Fruit fly (Drosophila melanogaster): ENCODE results near the gene Nepl9.

Nepl9 gene

dm6 chr2L:16877678-16878077 is 40.6 kb upstream of the Nepl9 start:
- TF ChIP-seq fkh (GFP tag; optimal IDR thresholded peaks at IDR 0.05): no peak
- TF ChIP-seq CG34406 (GFP tag; optimal IDR thresholded peaks at IDR 0.05): no peak
- no peak for TF ChIP-seq OdsH (GFP tag; optimal IDR thresholded peaks at IDR 0.05)
- TF ChIP-seq Hr39 (GFP tag; optimal IDR thresholded peaks at IDR 0.05): no peak
- no peak for TF ChIP-seq CG3032 (tag; optimal IDR thresholded peaks at IDR 0.05)

- TF ChIP-seq vri (GFP tag; optimal IDR thresholded peaks at IDR 0.05) (peak; percentile 5), salr (GFP tag; optimal IDR thresholded peaks at IDR 0.05) (peak in 1 of 2 experiments; percentile 6), CG11762 (GFP tag; optimal IDR thresholded peaks at IDR 0.05; ENCODE audit: insufficient read depth) (no peak), CG6854 (GFP tag; optimal IDR thresholded peaks at IDR 0.05) (no peak)
Measured at dm6 chr2L:16876555-16876954, 39.5 kb upstream of the Nepl9 start.

DNA sequence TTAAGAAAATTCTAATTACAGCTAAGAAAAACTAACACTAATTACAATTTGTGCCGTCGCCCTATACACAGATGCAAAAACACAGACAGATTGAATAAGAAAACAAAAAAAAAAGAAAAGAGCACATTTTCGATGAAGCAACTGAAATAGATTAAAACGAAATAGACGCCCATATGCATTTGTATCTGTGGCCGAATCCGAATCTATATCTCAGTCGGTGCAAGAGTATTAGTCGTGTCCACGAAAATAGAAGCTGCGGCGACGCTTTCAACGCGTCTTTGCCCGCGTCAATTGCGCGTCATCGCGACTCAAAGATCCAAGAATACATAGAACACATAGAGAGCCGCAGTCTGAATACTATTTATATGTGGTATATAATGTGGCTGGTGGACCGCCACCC is 37.9 kb upstream of the Nepl9 start:
- TF ChIP-seq salr (GFP tag; optimal IDR thresholded peaks at IDR 0.05) (no peak), Smox (GFP tag; optimal IDR thresholded peaks at IDR 0.05) (no peak), Sox14 (GFP tag; optimal IDR thresholded peaks at IDR 0.05) (no peak), CG8119 (GFP tag; IDR thresholded peaks at IDR 0.05) (no peak; the same call in 2 of the 3 replicates), esn (GFP tag; optimal IDR thresholded peaks at IDR 0.05) (no peak), Sox102F (GFP tag; optimal IDR thresholded peaks at IDR 0.05) (no peak), CG10669 (GFP tag; optimal IDR thresholded peaks at IDR 0.05) (no peak), dsx (GFP tag; optimal IDR thresholded peaks at IDR 0.05; ENCODE audit: poor library complexity, severe bottlenecking) (no peak), CG6276 (GFP tag; optimal IDR thresholded peaks at IDR 0.05) (peak; percentile 42), cyc (GFP tag; optimal IDR thresholded peaks at IDR 0.05) (no peak), eg (GFP tag; IDR thresholded peaks at IDR 0.05) (peak; percentile 49; the same call in 1 of the 3 replicates), Lpt (GFP tag; optimal IDR thresholded peaks at IDR 0.05) (peak; percentile 14), CG31627 (GFP tag; optimal IDR thresholded peaks at IDR 0.05) (no peak), CG8632 (GFP tag; optimal IDR thresholded peaks at IDR 0.05) (no peak), topi (GFP tag; optimal IDR thresholded peaks at IDR 0.05) (no peak)

dm6 chr2L:16868897-16869324 is 31.9 kb upstream of the Nepl9 start:
- peak; percentile 74 for TF ChIP-seq CG8119 (GFP tag; IDR thresholded peaks at IDR 0.05)
- peak in 1 of 2 experiments; percentile 64 for TF ChIP-seq salr (GFP tag; optimal IDR thresholded peaks at IDR 0.05)
- TF ChIP-seq achi (GFP tag; optimal IDR thresholded peaks at IDR 0.05): peak; percentile 45
- no peak for TF ChIP-seq CG7368 (GFP tag; optimal IDR thresholded peaks at IDR 0.05)
- peak; percentile 16 for TF ChIP-seq CG34406 (GFP tag; optimal IDR thresholded peaks at IDR 0.05)
- peak; percentile 35 for TF ChIP-seq CG4318 (GFP tag; optimal IDR thresholded peaks at IDR 0.05)
- peak; percentile 58 for TF ChIP-seq CG32006 (GFP tag; optimal IDR thresholded peaks at IDR 0.05)
- TF ChIP-seq CG10631 (GFP tag; optimal IDR thresholded peaks at IDR 0.05): peak; percentile 51
- no peak for TF ChIP-seq CG11762 (GFP tag; optimal IDR thresholded peaks at IDR 0.05; ENCODE audit: insufficient read depth)
- peak; percentile 19 for TF ChIP-seq Eip75B (GFP tag; optimal IDR thresholded peaks at IDR 0.05)
- TF ChIP-seq CG6854 (GFP tag; optimal IDR thresholded peaks at IDR 0.05): no peak
- peak; percentile 54 for TF ChIP-seq Gug (GFP tag; IDR thresholded peaks at IDR 0.05)
- peak; percentile 2 for TF ChIP-seq acj6 (GFP tag; optimal IDR thresholded peaks at IDR 0.05)
- TF ChIP-seq CG6276 (GFP tag; optimal IDR thresholded peaks at IDR 0.05): peak; percentile 28
- peak; percentile 10 for TF ChIP-seq Lpt (GFP tag; optimal IDR thresholded peaks at IDR 0.05)
- TF ChIP-seq eg (GFP tag; IDR thresholded peaks at IDR 0.05): peak; percentile 43
- TF ChIP-seq Ets96B (tag; optimal IDR thresholded peaks at IDR 0.05): no peak
- TF ChIP-seq net (GFP tag; optimal IDR thresholded peaks at IDR 0.05): peak; percentile 42
- TF ChIP-seq Eip78C (GFP tag): peak; percentile 85
- peak; percentile 46 for TF ChIP-seq Hr4 (GFP tag; optimal IDR thresholded peaks at IDR 0.05)
- TF ChIP-seq CG8319 (GFP tag; optimal IDR thresholded peaks at IDR 0.05): no peak
- peak; percentile 34 for TF ChIP-seq OdsH (GFP tag; optimal IDR thresholded peaks at IDR 0.05)
- TF ChIP-seq CG15336 (GFP tag; IDR thresholded peaks at IDR 0.05): peak; percentile 70
